Worm (Caenorhabditis elegans) whole organism, early embryonic: ENCODE results near the gene rde-11.

ENCODE experiments used
- B0310.2 ChIP-seq: sonication (generic microtip); optimal IDR thresholded peaks from 2 replicates; lab custom pipeline; 2016; ENCODE audit warnings: mild to moderate bottlenecking, missing genetic modification characterization, missing compliant biosample characterization
- F13C5.2 ChIP-seq: sonication (generic microtip); optimal IDR thresholded peaks from 2 replicates; lab custom pipeline; 2017; ENCODE audit warnings: mild to moderate bottlenecking, missing genetic modification characterization, inconsistent platforms, missing compliant biosample characterization
- aly-1 ChIP-seq: sonication (generic microtip); optimal IDR thresholded peaks from 2 replicates; lab custom pipeline; 2016; ENCODE audit warnings: missing genetic modification characterization, missing compliant biosample characterization
- ama-1 ChIP-seq: fragments of 150-350 bp; optimal IDR thresholded peaks from 2 replicates; lab custom pipeline; 2014
- ceh-13 ChIP-seq: fragments of 200-800 bp; sonication (Bioruptor generic); optimal IDR thresholded peaks from 2 replicates; lab custom pipeline; 2018; ENCODE audit warnings: mild to moderate bottlenecking, missing genetic modification characterization, missing compliant biosample characterization
- ceh-36 ChIP-seq: sonication (generic microtip); optimal IDR thresholded peaks from 2 replicates; lab custom pipeline; 2016; ENCODE audit warnings: missing genetic modification characterization, inconsistent platforms, missing compliant biosample characterization
- ets-7 ChIP-seq: sonication (generic microtip); optimal IDR thresholded peaks from 2 replicates; lab custom pipeline; 2016; ENCODE audit warnings: missing genotype, missing genetic modification characterization, missing compliant biosample characterization
- flt-1 ChIP-seq: fragments of 200-800 bp; sonication (Bioruptor generic); IDR thresholded peaks from 2 replicates; pipeline ENCODE4 v1.3.6; 2022; ENCODE audit warnings: missing genetic modification characterization, missing compliant biosample characterization
- hmbx-1 ChIP-seq: sonication (generic microtip); optimal IDR thresholded peaks from 2 replicates; lab custom pipeline; 2016; ENCODE audit warnings: mild to moderate bottlenecking, missing genetic modification characterization, missing compliant biosample characterization
- hmg-4 ChIP-seq: fragments of 200-800 bp; sonication (Bioruptor generic); optimal IDR thresholded peaks from 2 replicates; lab custom pipeline; 2018; ENCODE audit warnings: mild to moderate bottlenecking, missing genetic modification characterization, missing compliant biosample characterization
- hnd-1 ChIP-seq: sonication (generic microtip); optimal IDR thresholded peaks from 2 replicates; lab custom pipeline; 2016; ENCODE audit warnings: missing genetic modification characterization, missing compliant biosample characterization
- pes-1 ChIP-seq: fragments of 200-800 bp; sonication (Bioruptor generic); IDR thresholded peaks from 2 replicates; pipeline ENCODE4 v1.3.6; 2022; ENCODE audit warnings: missing genetic modification reagents, missing genetic modification characterization, missing compliant biosample characterization
- scrt-1 ChIP-seq: fragments of 200-800 bp; sonication (Bioruptor generic); IDR thresholded peaks from 2 replicates; pipeline ENCODE4 v1.3.6; 2022; ENCODE audit warnings: missing genetic modification characterization, missing compliant biosample characterization
- sea-1 ChIP-seq: fragments of 200-800 bp; sonication (Bioruptor generic); conservative IDR thresholded peaks from 2 replicates; pipeline ENCODE4 v1.3.6; 2022; ENCODE audit warnings: missing genetic modification characterization, missing compliant biosample characterization
- tbx-11 ChIP-seq: fragments of 200-800 bp; sonication (Bioruptor generic); IDR thresholded peaks from 2 replicates; pipeline ENCODE4 v1.3.6; 2022; ENCODE audit warnings: missing genetic modification characterization, missing compliant biosample characterization
- tbx-37 ChIP-seq: fragments of 200-800 bp; sonication (Bioruptor generic); conservative IDR thresholded peaks from 2 replicates; pipeline ENCODE4 v1.3.6; 2022; ENCODE audit warnings: missing genetic modification reagents, missing genetic modification characterization, missing compliant biosample characterization
- tra-4 ChIP-seq: sonication (generic microtip); optimal IDR thresholded peaks from 2 replicates; lab custom pipeline; 2017; ENCODE audit warnings: missing genetic modification characterization, missing compliant biosample characterization

Gene rde-11

ce11 chrIV:13110876-13111275 is 5.9 kb downstream of the rde-11 start:
- TF ChIP-seq tbx-37: no peak
- TF ChIP-seq F13C5.2: no peak

- TF ChIP-seq aly-1 (no peak), ceh-13 (GFP tag; lab: Kevin White, UChicago) (no peak), tbx-11 (GFP tag; lab: Robert Waterston, UW) (no peak), ets-7 (tag; lab: Kevin White, UChicago) (no peak), F13C5.2 (no peak), tra-4 (tag; lab: Kevin White, UChicago) (no peak), ama-1 (no peak), scrt-1 (no peak), hnd-1 (no peak), sea-1 (GFP tag; lab: Robert Waterston, UW) (no peak), pes-1 (GFP tag; lab: Robert Waterston, UW) (no peak), flt-1 (GFP tag; lab: Robert Waterston, UW) (no peak), B0310.2 (no peak), ceh-36 (tag; lab: Kevin White, UChicago) (no peak), hmbx-1 (tag; lab: Kevin White, UChicago) (no peak)
These were observed 8.0 kb downstream of the rde-11 start, which contains the start of gene best-2 for ce11 chrIV:13112982-13113381. Gene best-2 (minus strand): TSS chrIV:13113082.

- TF ChIP-seq flt-1 (GFP tag; lab: Robert Waterston, UW) (no peak), ama-1 (no peak), tra-4 (tag; lab: Kevin White, UChicago) (no peak), F13C5.2 (no peak), aly-1 (no peak), B0310.2 (no peak)
These were observed 11.7 kb downstream of the rde-11 start for ce11 chrIV:13116679-13117078.

DNA sequence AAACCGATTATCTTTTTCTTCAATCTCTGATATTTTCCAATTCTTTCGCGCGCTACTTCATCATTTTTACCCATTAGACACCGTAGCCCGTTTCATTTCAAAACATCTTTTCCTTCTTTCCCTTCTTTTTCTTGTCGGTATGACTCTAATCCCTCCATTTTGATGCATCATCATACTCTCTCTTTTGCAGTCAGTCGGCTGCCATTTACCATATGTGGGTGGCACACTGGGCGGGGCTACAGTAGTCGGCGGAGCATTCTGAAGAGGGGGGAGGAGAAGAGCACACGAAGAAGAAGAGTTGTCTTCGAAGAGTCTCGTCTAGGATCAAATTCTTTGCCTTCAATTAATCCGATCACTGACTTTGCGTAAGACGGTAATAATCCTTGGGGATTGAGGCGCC is 13.8 kb downstream of the rde-11 start, which contains the start of gene unc-30:
TSS of gene unc-30 (plus strand) at position 184 of the 400 bp plus-strand sequence.
- TF ChIP-seq ama-1 (no peak), tbx-11 (GFP tag; lab: Robert Waterston, UW) (no peak), sea-1 (GFP tag; lab: Robert Waterston, UW) (no peak), ceh-36 (tag; lab: Kevin White, UChicago) (peak; percentile 63), aly-1 (no peak), F13C5.2 (no peak), scrt-1 (no peak), tbx-37 (no peak)

ce11 chrIV:13121396-13121795 is 16.4 kb downstream of the rde-11 start:
- TF ChIP-seq hmg-4 (GFP tag; lab: Kevin White, UChicago) (no peak), B0310.2 (no peak), F13C5.2 (no peak), flt-1 (GFP tag; lab: Robert Waterston, UW) (no peak), tra-4 (tag; lab: Kevin White, UChicago) (no peak), pes-1 (GFP tag; lab: Robert Waterston, UW) (no peak)

DNA sequence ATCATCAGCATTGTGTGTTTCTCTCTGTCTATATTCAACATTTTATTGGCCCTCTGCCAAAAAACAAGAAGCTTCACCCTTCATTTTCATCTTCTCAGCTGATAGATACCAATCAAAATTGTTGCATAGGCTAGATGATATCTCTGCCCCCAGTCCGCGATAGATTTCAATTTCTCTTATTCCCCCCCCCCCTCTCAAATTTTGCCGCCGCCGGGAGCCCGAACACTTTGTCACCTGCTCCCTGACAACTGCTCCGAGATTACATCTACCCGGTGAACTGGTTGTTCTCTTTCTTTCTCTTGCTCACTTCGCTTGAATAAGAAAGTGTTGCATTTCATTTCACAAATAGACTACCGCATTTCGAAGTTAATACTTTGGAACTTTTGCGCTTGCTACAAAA is 21.0 kb downstream of the rde-11 start:
- TF ChIP-seq hmbx-1 (tag; lab: Kevin White, UChicago) (no peak), tbx-37 (no peak), tra-4 (tag; lab: Kevin White, UChicago) (no peak), flt-1 (GFP tag; lab: Robert Waterston, UW) (no peak), sea-1 (GFP tag; lab: Robert Waterston, UW) (no peak), tbx-11 (GFP tag; lab: Robert Waterston, UW) (no peak), F13C5.2 (no peak), ceh-36 (tag; lab: Kevin White, UChicago) (no peak)

DNA sequence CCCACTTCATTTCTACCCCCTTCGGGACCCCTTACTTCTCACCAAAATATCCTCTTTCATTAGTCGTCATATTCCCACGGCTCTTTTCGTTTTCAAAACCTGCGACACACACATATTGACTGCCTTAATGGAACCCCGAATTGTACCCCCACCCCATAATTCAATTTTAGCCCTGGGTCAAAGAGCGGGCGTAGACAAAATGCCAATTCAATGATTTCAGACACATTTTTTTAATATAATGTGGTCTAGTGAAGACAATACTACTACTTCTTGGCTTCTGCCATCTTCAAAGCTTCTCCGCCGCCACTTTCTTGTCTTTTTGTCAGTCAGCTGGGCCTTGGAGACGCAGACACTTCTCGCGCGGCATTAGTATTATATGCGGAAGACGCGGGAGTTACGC is 22.7 kb downstream of the rde-11 start:
- TF ChIP-seq hmg-4 (GFP tag; lab: Kevin White, UChicago) (no peak), ceh-36 (tag; lab: Kevin White, UChicago) (no peak), B0310.2 (no peak), F13C5.2 (no peak), aly-1 (no peak)

- TF ChIP-seq sea-1 (GFP tag; lab: Robert Waterston, UW) (peak; percentile 73; the same call in 1 of the 2 replicates), tbx-37 (0 out of 2 replicates have a peak, but pooled peaks have one; percentile 27), pes-1 (GFP tag; lab: Robert Waterston, UW) (peak; percentile 73), scrt-1 (peak; percentile 76), flt-1 (GFP tag; lab: Robert Waterston, UW) (peak; percentile 71)
These were observed 35.8 kb downstream of the rde-11 start for ce11 chrIV:13140792-13141191.

DNA sequence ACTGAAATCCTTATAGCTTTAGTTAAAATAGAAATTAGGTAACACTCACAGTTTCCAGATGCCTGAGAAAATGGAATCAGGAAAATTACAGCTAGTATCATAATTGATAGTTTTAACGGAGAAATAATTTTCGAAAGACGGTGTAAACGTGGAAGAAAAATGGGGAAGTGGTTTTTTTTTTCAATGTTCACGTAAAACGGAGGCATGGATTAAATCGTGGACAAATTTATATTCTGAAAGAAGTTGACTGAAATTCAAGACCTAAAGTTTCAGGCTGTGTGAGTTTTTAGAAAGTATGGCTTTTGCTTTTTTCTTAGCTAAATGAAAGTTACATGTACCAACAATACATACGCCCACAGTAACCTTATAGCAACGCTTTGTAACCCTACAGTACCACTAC is 37.3 kb downstream of the rde-11 start, which contains the start of gene spe-43:
TSS of gene spe-43 (minus strand) at position 101 of the 400 bp plus-strand sequence.
- TF ChIP-seq ets-7 (tag; lab: Kevin White, UChicago): no peak
- no peak for TF ChIP-seq F13C5.2
- no peak for TF ChIP-seq ceh-36 (tag; lab: Kevin White, UChicago)
- TF ChIP-seq ama-1: no peak
- TF ChIP-seq hmg-4 (GFP tag; lab: Kevin White, UChicago): no peak
- TF ChIP-seq tbx-11 (GFP tag; lab: Robert Waterston, UW): no peak

ce11 chrIV:13149276-13149675 is 44.3 kb downstream of the rde-11 start, which contains the start of gene nlp-79:
Gene nlp-79 (plus strand): TSS chrIV:13149576.
- TF ChIP-seq ama-1 (no peak), ets-7 (tag; lab: Kevin White, UChicago) (no peak), scrt-1 (no peak), hnd-1 (no peak), flt-1 (GFP tag; lab: Robert Waterston, UW) (no peak), aly-1 (no peak), sea-1 (GFP tag; lab: Robert Waterston, UW) (no peak), pes-1 (GFP tag; lab: Robert Waterston, UW) (no peak), tra-4 (tag; lab: Kevin White, UChicago) (no peak), tbx-37 (no peak), ceh-36 (tag; lab: Kevin White, UChicago) (no peak), hmg-4 (GFP tag; lab: Kevin White, UChicago) (no peak), tbx-11 (GFP tag; lab: Robert Waterston, UW) (no peak), F13C5.2 (no peak), hmbx-1 (tag; lab: Kevin White, UChicago) (no peak), ceh-13 (GFP tag; lab: Kevin White, UChicago) (no peak), B0310.2 (no peak)
